Worm (Caenorhabditis elegans) whole organism, young adult: ENCODE measurements around the gene F42E8.1.

Experiments
- B0035.1 ChIP-seq: sonication (generic microtip); optimal IDR thresholded peaks from 2 replicates; lab custom pipeline; 2016; ENCODE audit warnings: missing genetic modification characterization, mild to moderate bottlenecking, missing compliant biosample characterization, missing genotype, missing genetic modification reagents
- B0336.3 ChIP-seq: fragments of 200-800 bp; sonication (Bioruptor generic); IDR thresholded peaks from 2 replicates; pipeline ENCODE4 v1.3.6; 2022; ENCODE audit warnings: missing genetic modification characterization, missing compliant biosample characterization
- D2030.7 ChIP-seq: fragments of 200-800 bp; sonication (Bioruptor generic); IDR thresholded peaks from 2 replicates; pipeline ENCODE4 v1.3.6; 2022; ENCODE audit warnings: missing genetic modification reagents, missing genetic modification characterization, missing compliant biosample characterization
- F10E7.11 ChIP-seq: sonication (generic microtip); optimal IDR thresholded peaks from 2 replicates; lab custom pipeline; 2017; ENCODE audit warnings: mild to moderate bottlenecking, missing genetic modification characterization, moderate library complexity, missing compliant biosample characterization
- F23B12.7 ChIP-seq: sonication (generic microtip); optimal IDR thresholded peaks from 2 replicates; lab custom pipeline; 2017; ENCODE audit warnings: missing genetic modification characterization, mild to moderate bottlenecking, missing compliant biosample characterization, antibody characterized with exemption, moderate library complexity; ENCODE audit not compliant: insufficient read depth
- T26A5.8 ChIP-seq: sonication (generic microtip); optimal IDR thresholded peaks from 2 replicates; lab custom pipeline; 2016; ENCODE audit warnings: missing genetic modification characterization, missing compliant biosample characterization
- Y53G8AR.9 ChIP-seq: fragments of 200-800 bp; sonication (Bioruptor generic); conservative IDR thresholded peaks from 2 replicates; pipeline ENCODE4 v1.3.6; 2022; ENCODE audit warnings: missing genetic modification reagents, missing genetic modification characterization, missing compliant biosample characterization
- athp-1 ChIP-seq: sonication (generic microtip); optimal IDR thresholded peaks from 2 replicates; lab custom pipeline; 2017; ENCODE audit warnings: mild to moderate bottlenecking, missing genetic modification characterization, missing compliant biosample characterization
- attf-5 ChIP-seq: fragments of 200-800 bp; sonication (Bioruptor generic); optimal IDR thresholded peaks from 2 replicates; lab custom pipeline; 2018; ENCODE audit warnings: mild to moderate bottlenecking, missing genetic modification characterization, missing compliant biosample characterization
- bed-2 ChIP-seq: fragments of 200-800 bp; sonication (Bioruptor generic); IDR thresholded peaks from 2 replicates; pipeline ENCODE4 v1.3.6; 2022; ENCODE audit warnings: missing genetic modification reagents, missing genetic modification characterization, missing compliant biosample characterization
- cebp-1 ChIP-seq, 2 experiments: fragments of 200-800 bp in 1 of 2; sonication (Bioruptor generic) in 1 of 2; sonication (generic microtip) in 1 of 2; IDR thresholded peaks in 1 of 2; optimal IDR thresholded peaks in 1 of 2; 2 replicates each; pipeline versions ENCODE4 v1.3.6 to Lab custom; 2017 to 2022; ENCODE audit warnings: missing compliant biosample characterization in 2 of 2, missing genetic modification characterization in 2 of 2, mild to moderate bottlenecking in 1 of 2, missing genetic modification reagents in 1 of 2, moderate library complexity in 1 of 2
- ceh-27 ChIP-seq: fragments of 200-800 bp; sonication (Bioruptor generic); optimal IDR thresholded peaks from 2 replicates; lab custom pipeline; 2018; ENCODE audit warnings: mild to moderate bottlenecking, missing genetic modification characterization, moderate library complexity, missing compliant biosample characterization
- dpff-1 ChIP-seq: sonication (generic microtip); optimal IDR thresholded peaks from 2 replicates; lab custom pipeline; 2017; ENCODE audit warnings: mild to moderate bottlenecking, missing genetic modification characterization, missing compliant biosample characterization
- hlh-12 ChIP-seq: sonication (generic microtip); optimal IDR thresholded peaks from 2 replicates; lab custom pipeline; 2016; ENCODE audit warnings: missing genetic modification characterization, missing compliant biosample characterization
- hmg-20 ChIP-seq: fragments of 200-800 bp; sonication (Bioruptor generic); IDR thresholded peaks from 2 replicates; pipeline ENCODE4 v1.3.6; 2022; ENCODE audit warnings: missing genetic modification reagents, missing genetic modification characterization, missing compliant biosample characterization
- let-526 ChIP-seq: fragments of 200-800 bp; sonication (Bioruptor generic); IDR thresholded peaks from 2 replicates; pipeline ENCODE4 v1.3.6; 2022; ENCODE audit warnings: missing genetic modification reagents, missing genetic modification characterization, missing compliant biosample characterization
- let-607 ChIP-seq, 2 experiments: fragments of 200-800 bp in 1 of 2; sonication (Bioruptor generic) in 1 of 2; sonication (generic microtip) in 1 of 2; optimal IDR thresholded peaks; 2 replicates each; lab custom pipeline; 2016 to 2018; ENCODE audit warnings: mild to moderate bottlenecking in 2 of 2, missing compliant biosample characterization in 2 of 2, missing genetic modification characterization in 2 of 2, moderate library complexity in 2 of 2, missing genotype in 1 of 2
- lin-54 ChIP-seq: fragments of 200-800 bp; sonication (Bioruptor generic); optimal IDR thresholded peaks from 2 replicates; lab custom pipeline; 2018; ENCODE audit warnings: mild to moderate bottlenecking, missing genetic modification characterization, missing compliant biosample characterization
- lir-1 ChIP-seq: fragments of 200-800 bp; sonication (Bioruptor generic); conservative IDR thresholded peaks from 2 replicates; pipeline ENCODE4 v1.3.6; 2022; ENCODE audit warnings: missing genetic modification reagents, missing genetic modification characterization, missing compliant biosample characterization
- lsl-1 ChIP-seq: fragments of 200-800 bp; sonication (Bioruptor generic); optimal IDR thresholded peaks from 2 replicates; lab custom pipeline; 2018; ENCODE audit warnings: mild to moderate bottlenecking, missing genetic modification characterization, moderate library complexity, missing compliant biosample characterization
- lsy-27 ChIP-seq: sonication (generic microtip); optimal IDR thresholded peaks from 2 replicates; lab custom pipeline; 2017; ENCODE audit warnings: missing genetic modification characterization, mild to moderate bottlenecking, missing compliant biosample characterization, antibody characterized with exemption, missing genotype, borderline replicate concordance; ENCODE audit not compliant: insufficient read depth
- madf-10 ChIP-seq: sonication (generic microtip); optimal IDR thresholded peaks from 2 replicates; lab custom pipeline; 2016; ENCODE audit warnings: mild to moderate bottlenecking, missing genetic modification characterization, missing compliant biosample characterization
- madf-6 ChIP-seq: fragments of 200-800 bp; sonication (Bioruptor generic); IDR thresholded peaks from 2 replicates; pipeline ENCODE4 v1.3.6; 2022; ENCODE audit warnings: missing genetic modification reagents, missing genetic modification characterization, missing compliant biosample characterization
- nfyb-1 ChIP-seq: fragments of 200-800 bp; sonication (Bioruptor generic); IDR thresholded peaks from 2 replicates; pipeline ENCODE4 v1.3.6; 2022; ENCODE audit warnings: missing genetic modification reagents, missing genetic modification characterization, missing compliant biosample characterization
- nhr-179 ChIP-seq: sonication (generic microtip); optimal IDR thresholded peaks from 2 replicates; lab custom pipeline; 2016; ENCODE audit warnings: mild to moderate bottlenecking, missing genetic modification characterization, missing compliant biosample characterization
- nhr-90 ChIP-seq: sonication (generic microtip); optimal IDR thresholded peaks from 2 replicates; lab custom pipeline; 2016; ENCODE audit warnings: missing genotype, mild to moderate bottlenecking, missing genetic modification characterization, missing compliant biosample characterization
- rcor-1 ChIP-seq: fragments of 200-800 bp; sonication (Bioruptor generic); IDR thresholded peaks from 2 replicates; pipeline ENCODE4 v1.3.6; 2022; ENCODE audit warnings: missing genetic modification reagents, missing genetic modification characterization, missing compliant biosample characterization
- snpc-3.4 ChIP-seq: sonication (generic microtip); optimal IDR thresholded peaks from 2 replicates; lab custom pipeline; 2017; ENCODE audit warnings: missing genetic modification characterization, mild to moderate bottlenecking, missing compliant biosample characterization, antibody characterized with exemption, moderate library complexity, missing genotype, missing genetic modification reagents
- tbp1 ChIP-seq: fragments of 200-800 bp; sonication (Bioruptor generic); optimal IDR thresholded peaks from 2 replicates; lab custom pipeline; 2018; ENCODE audit warnings: mild to moderate bottlenecking, missing genetic modification characterization, missing compliant biosample characterization
- tbx-9 ChIP-seq: sonication (generic microtip); optimal IDR thresholded peaks from 2 replicates; lab custom pipeline; 2016; ENCODE audit warnings: borderline replicate concordance, missing genetic modification characterization, inconsistent platforms, missing compliant biosample characterization
- unc-62 ChIP-seq: fragments of 150-350 bp; optimal IDR thresholded peaks from 2 replicates; lab custom pipeline; 2014; ENCODE audit warnings: missing biosample characterization, missing genetic modification reagents, missing genetic modification characterization
- zfh-2 ChIP-seq: fragments of 200-800 bp; sonication (Bioruptor generic); conservative IDR thresholded peaks from 2 replicates; pipeline ENCODE4 v1.3.6; 2022; ENCODE audit warnings: missing genetic modification reagents, missing genetic modification characterization, missing compliant biosample characterization
- zim-3 ChIP-seq: sonication (generic microtip); optimal IDR thresholded peaks from 2 replicates; lab custom pipeline; 2017; ENCODE audit warnings: mild to moderate bottlenecking, missing genetic modification characterization, moderate library complexity, missing compliant biosample characterization
- ztf-22 ChIP-seq: fragments of 200-800 bp; sonication (Bioruptor generic); optimal IDR thresholded peaks from 2 replicates; lab custom pipeline; 2018; ENCODE audit warnings: mild to moderate bottlenecking, missing genetic modification characterization, moderate library complexity, missing compliant biosample characterization
- ztf-26 ChIP-seq: sonication (generic microtip); optimal IDR thresholded peaks from 2 replicates; lab custom pipeline; 2017; ENCODE audit warnings: missing genetic modification characterization, missing compliant biosample characterization

F42E8.1 gene

ce11 chrV:13090130-13090770 lies 28.3 kb downstream of the F42E8.1 start, which contains the start of gene C34B4.4 (continued):
- TF ChIP-seq zfh-2 (GFP tag; lab: Robert Waterston, UW) (no peak), B0336.3 (GFP tag; lab: Robert Waterston, UW) (0 out of 2 replicates have a peak, but pooled peaks have one; percentile 13), snpc-3.4 (tag; lab: Kevin White, UChicago) (no peak), let-607 (tag; optimal IDR thresholded peaks at IDR 0.05; lab: Kevin White, UChicago) (no peak)
- TF ChIP-seq, all 124 proteins: peak for 13

- TF ChIP-seq F23B12.7 (tag; lab: Kevin White, UChicago) (no peak), lir-1 (GFP tag; lab: Robert Waterston, UW) (no peak), lsl-1 (GFP tag; lab: Kevin White, UChicago) (no peak), athp-1 (tag; lab: Kevin White, UChicago) (no peak)
Observed at ce11 chrV:13092349-13092748, 30.4 kb downstream of the F42E8.1 start, which contains the start of gene lurp-4. Gene lurp-4, plus strand, starts transcription at chrV:13092649.

- no peak for TF ChIP-seq lin-54 (GFP tag; lab: Kevin White, UChicago)
Observed at ce11 chrV:13095654-13096053, 33.7 kb downstream of the F42E8.1 start, which contains the start of gene C34B4.5. Gene C34B4.5, plus strand, starts transcription at chrV:13095954.

ce11 chrV:13105840-13106429 lies 44.0 kb downstream of the F42E8.1 start:
- TF ChIP-seq cebp-1 (GFP tag; IDR thresholded peaks at IDR 0.05; lab: Robert Waterston, UW) (no peak), cebp-1 (tag; optimal IDR thresholded peaks at IDR 0.05; lab: Kevin White, UChicago) (no peak), unc-62 (GFP tag; lab: Kevin White, UChicago) (peak; percentile 64)
- TF ChIP-seq, all 124 proteins: peak for 1

ce11 chrV:13111599-13112191 lies 49.8 kb downstream of the F42E8.1 start:
- no peak for TF ChIP-seq D2030.7 (GFP tag; lab: Robert Waterston, UW)
- TF ChIP-seq tbp1, result no peak
- no peak for TF ChIP-seq hlh-12 (tag; lab: Kevin White, UChicago)
- no peak for TF ChIP-seq nfyb-1 (GFP tag; lab: Robert Waterston, UW)
- TF ChIP-seq let-526 (GFP tag; lab: Robert Waterston, UW), result no peak
- no peak for TF ChIP-seq bed-2 (GFP tag; lab: Robert Waterston, UW)
- no peak for TF ChIP-seq Y53G8AR.9
- TF ChIP-seq rcor-1 (GFP tag; lab: Robert Waterston, UW), result no peak
- no peak for TF ChIP-seq ztf-22 (GFP tag; lab: Kevin White, UChicago)
- TF ChIP-seq madf-10 (tag; lab: Kevin White, UChicago), result no peak
- TF ChIP-seq, all 124 proteins: peak for 0

- TF ChIP-seq zim-3 (tag; lab: Kevin White, UChicago), result no peak
- no peak for TF ChIP-seq hmg-20 (GFP tag; lab: Robert Waterston, UW)
- no peak for TF ChIP-seq nfyb-1 (GFP tag; lab: Robert Waterston, UW)
- no peak for TF ChIP-seq dpff-1 (tag; lab: Kevin White, UChicago)
- TF ChIP-seq lsy-27, result no peak
- no peak for TF ChIP-seq T26A5.8 (tag; lab: Kevin White, UChicago)
- TF ChIP-seq F10E7.11 (tag; lab: Kevin White, UChicago), result no peak
- no peak for TF ChIP-seq nhr-179 (tag; lab: Kevin White, UChicago)
- no peak for TF ChIP-seq lir-1 (GFP tag; lab: Robert Waterston, UW)
- no peak for TF ChIP-seq ztf-26 (tag; lab: Kevin White, UChicago)
- TF ChIP-seq attf-5 (GFP tag; lab: Kevin White, UChicago), result no peak
- no peak for TF ChIP-seq nhr-90 (tag; lab: Kevin White, UChicago)
- TF ChIP-seq tbx-9 (tag; lab: Kevin White, UChicago), result no peak
- TF ChIP-seq madf-6 (GFP tag; lab: Robert Waterston, UW), result no peak
- TF ChIP-seq B0035.1 (tag; lab: Kevin White, UChicago), result no peak
- TF ChIP-seq ceh-27 (GFP tag; lab: Kevin White, UChicago), result no peak
- no peak for TF ChIP-seq athp-1 (tag; lab: Kevin White, UChicago)
Observed at ce11 chrV:13112937-13113497, 51.1 kb downstream of the F42E8.1 start.
